Fruit fly (Drosophila melanogaster): ENCODE data around the gene Cyp4d2.

The Cyp4d2 gene

dm6 chrX:2141854-2142216, 34.0 kb upstream of the Cyp4d2 start:
- no peak for TF ChIP-seq Dll (optimal IDR thresholded peaks at IDR 0.05)
- TF ChIP-seq CG8478 (optimal IDR thresholded peaks at IDR 0.05): no peak

dm6 chrX:2142275-2142934, 33.4 kb upstream of the Cyp4d2 start:
- TF ChIP-seq usp (GFP tag; optimal IDR thresholded peaks at IDR 0.05): no peak
- TF ChIP-seq psq (optimal IDR thresholded peaks at IDR 0.05): no peak

DNA sequence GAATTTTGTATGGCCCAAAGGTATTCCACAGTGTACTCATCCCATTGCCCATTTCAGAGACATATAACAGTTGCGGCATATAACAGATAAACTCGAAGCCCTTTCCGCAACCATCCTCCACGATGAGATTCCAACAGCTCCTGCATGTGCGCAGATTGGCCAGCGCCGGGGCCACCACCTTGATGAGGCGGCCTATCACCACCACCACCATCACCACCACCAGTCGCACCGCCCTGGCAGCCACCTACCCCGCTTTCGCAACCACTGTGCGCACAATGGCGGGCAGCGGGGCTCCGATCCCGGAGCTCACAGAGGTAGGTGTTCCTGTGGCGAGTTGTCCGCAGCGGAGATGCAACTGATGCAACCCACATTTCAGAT, 32.9 kb upstream of the Cyp4d2 start:
- TF ChIP-seq EcR (GFP tag; optimal IDR thresholded peaks at IDR 0.05) (no peak), Dll (optimal IDR thresholded peaks at IDR 0.05) (no peak), psq (optimal IDR thresholded peaks at IDR 0.05) (no peak), CG8478 (optimal IDR thresholded peaks at IDR 0.05) (no peak), usp (GFP tag; optimal IDR thresholded peaks at IDR 0.05) (no peak), pan (optimal IDR thresholded peaks at IDR 0.05) (no peak)

DNA sequence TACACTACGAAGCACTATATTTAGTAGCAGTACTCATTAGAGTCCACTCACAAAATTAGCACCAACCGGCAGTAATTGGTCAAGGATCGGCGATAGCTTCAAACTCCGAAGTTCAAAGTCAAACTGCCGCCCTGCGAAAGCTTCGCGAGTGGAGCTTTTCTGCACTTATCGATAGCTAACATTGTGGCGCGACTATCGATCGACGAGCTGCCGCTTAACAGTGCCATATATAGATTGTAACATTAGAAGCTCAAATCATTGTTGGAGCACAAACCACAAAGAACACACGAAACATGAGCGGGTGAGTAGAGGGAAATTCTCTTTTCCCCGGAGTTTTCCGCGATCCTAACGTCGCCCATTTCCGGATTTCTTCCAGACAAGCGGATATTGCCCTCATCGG, 30.7 kb upstream of the Cyp4d2 start, which contains the start of gene Pgd:
Gene Pgd, plus strand, starts transcription at position 23 of the 400 bp plus-strand sequence.
- no peak for TF ChIP-seq pan (optimal IDR thresholded peaks at IDR 0.05)
- TF ChIP-seq Dll (optimal IDR thresholded peaks at IDR 0.05): no peak
- TF ChIP-seq CG8478 (optimal IDR thresholded peaks at IDR 0.05): no peak
- TF ChIP-seq usp (GFP tag; optimal IDR thresholded peaks at IDR 0.05): no peak
- TF ChIP-seq psq (optimal IDR thresholded peaks at IDR 0.05): no peak
- no peak for TF ChIP-seq EcR (GFP tag; optimal IDR thresholded peaks at IDR 0.05)

dm6 chrX:2145690-2146470, 29.9 kb upstream of the Cyp4d2 start:
- TF ChIP-seq usp (GFP tag; optimal IDR thresholded peaks at IDR 0.05): no peak
- no peak for TF ChIP-seq psq (optimal IDR thresholded peaks at IDR 0.05)
- TF ChIP-seq EcR (GFP tag; optimal IDR thresholded peaks at IDR 0.05): no peak
- TF ChIP-seq Dll (optimal IDR thresholded peaks at IDR 0.05): no peak
- no peak for TF ChIP-seq pan (optimal IDR thresholded peaks at IDR 0.05)
- TF ChIP-seq CG8478 (optimal IDR thresholded peaks at IDR 0.05): no peak

dm6 chrX:2146574-2146973, 29.2 kb upstream of the Cyp4d2 start:
- TF ChIP-seq psq (optimal IDR thresholded peaks at IDR 0.05) (no peak), Dll (optimal IDR thresholded peaks at IDR 0.05) (no peak), pan (optimal IDR thresholded peaks at IDR 0.05) (no peak), CG8478 (optimal IDR thresholded peaks at IDR 0.05) (no peak), usp (GFP tag; optimal IDR thresholded peaks at IDR 0.05) (no peak), EcR (GFP tag; optimal IDR thresholded peaks at IDR 0.05) (no peak)

DNA sequence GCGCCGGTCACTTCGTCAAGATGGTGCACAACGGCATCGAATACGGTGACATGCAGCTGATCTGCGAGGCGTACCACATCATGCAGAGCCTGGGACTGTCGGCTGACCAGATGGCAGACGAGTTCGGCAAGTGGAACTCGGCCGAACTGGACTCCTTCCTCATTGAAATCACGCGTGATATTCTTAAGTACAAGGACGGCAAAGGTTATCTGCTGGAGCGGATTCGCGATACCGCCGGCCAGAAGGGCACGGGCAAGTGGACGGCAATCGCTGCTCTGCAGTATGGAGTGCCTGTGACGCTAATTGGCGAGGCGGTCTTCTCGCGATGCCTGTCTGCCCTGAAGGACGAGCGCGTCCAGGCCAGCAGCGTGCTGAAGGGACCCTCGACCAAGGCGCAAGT, 28.3 kb upstream of the Cyp4d2 start:
- TF ChIP-seq usp (GFP tag; optimal IDR thresholded peaks at IDR 0.05) (no peak), psq (optimal IDR thresholded peaks at IDR 0.05) (no peak), pan (optimal IDR thresholded peaks at IDR 0.05) (no peak), Dll (optimal IDR thresholded peaks at IDR 0.05) (no peak), EcR (GFP tag; optimal IDR thresholded peaks at IDR 0.05) (no peak), CG8478 (optimal IDR thresholded peaks at IDR 0.05) (no peak)

DNA sequence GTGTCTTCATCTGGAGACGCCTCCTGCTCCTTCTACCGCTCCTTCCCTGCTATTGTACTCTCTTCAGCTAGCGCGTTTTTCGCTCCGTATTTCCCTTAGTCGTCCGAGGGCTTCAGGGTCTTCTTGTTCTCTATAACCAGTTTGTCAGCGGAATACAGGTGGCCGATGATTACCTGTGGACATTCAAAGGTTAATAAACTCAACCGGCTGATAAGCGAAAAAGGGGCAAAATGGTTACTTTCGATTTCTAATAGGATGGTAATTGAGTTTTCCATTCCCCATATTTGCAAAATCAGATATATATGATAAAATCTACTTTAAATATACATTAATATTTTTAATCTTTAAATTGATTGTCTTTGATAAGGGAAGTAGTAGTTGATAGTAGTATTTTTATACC, 27.1 kb upstream of the Cyp4d2 start:
- TF ChIP-seq psq (optimal IDR thresholded peaks at IDR 0.05) (no peak), usp (GFP tag; optimal IDR thresholded peaks at IDR 0.05) (no peak), Dll (optimal IDR thresholded peaks at IDR 0.05) (no peak), EcR (GFP tag; optimal IDR thresholded peaks at IDR 0.05) (no peak), pan (optimal IDR thresholded peaks at IDR 0.05) (no peak), CG8478 (optimal IDR thresholded peaks at IDR 0.05) (no peak)

DNA sequence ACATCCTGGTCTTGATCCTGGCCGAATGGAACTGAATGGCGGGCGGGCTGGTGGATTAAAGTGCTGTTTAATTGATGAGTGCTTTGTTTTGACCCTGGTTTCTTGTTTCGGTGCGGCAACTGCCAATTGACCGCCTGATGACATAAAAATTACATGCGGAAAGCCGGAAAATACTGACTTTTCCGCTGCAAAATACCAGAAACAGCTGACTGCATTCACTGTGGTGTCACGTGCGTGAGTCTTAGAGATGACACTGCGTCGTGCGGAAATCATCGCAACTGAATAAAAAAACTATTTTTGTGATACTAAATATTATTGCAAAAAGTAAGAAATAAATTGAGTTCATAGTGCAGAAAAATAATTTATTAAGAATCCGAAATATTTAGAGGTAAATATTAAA, 26.3 kb upstream of the Cyp4d2 start, which contains the start of gene bcn92:
Gene bcn92, minus strand, starts transcription at position 170 of the 400 bp plus-strand sequence.
- TF ChIP-seq Dll (optimal IDR thresholded peaks at IDR 0.05): no peak
- TF ChIP-seq CG8478 (optimal IDR thresholded peaks at IDR 0.05): no peak
- TF ChIP-seq psq (optimal IDR thresholded peaks at IDR 0.05): no peak
- TF ChIP-seq usp (GFP tag; optimal IDR thresholded peaks at IDR 0.05): no peak
- TF ChIP-seq pan (optimal IDR thresholded peaks at IDR 0.05): no peak
- no peak for TF ChIP-seq EcR (GFP tag; optimal IDR thresholded peaks at IDR 0.05)

DNA sequence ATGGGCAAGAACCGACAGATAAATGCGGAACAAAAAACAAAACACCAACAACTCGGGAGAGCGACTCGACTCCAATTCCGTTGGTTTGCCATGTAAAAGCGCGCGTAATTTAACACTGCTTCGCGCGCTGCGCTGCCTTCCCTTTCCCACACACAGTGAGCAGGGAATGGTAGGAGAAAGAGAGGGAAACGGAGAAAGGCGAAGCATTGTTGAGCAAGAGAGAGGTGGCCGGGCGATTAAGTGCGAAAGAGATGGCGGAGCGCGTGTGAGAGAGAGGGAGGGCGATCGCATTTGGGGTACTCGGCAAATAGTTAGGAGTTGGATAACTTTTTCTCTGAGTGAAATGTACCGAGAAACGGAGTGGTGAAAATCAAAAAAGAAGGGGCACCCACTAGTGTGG, 19.9 kb upstream of the Cyp4d2 start:
- TF ChIP-seq pan (optimal IDR thresholded peaks at IDR 0.05): no peak
- TF ChIP-seq usp (GFP tag; optimal IDR thresholded peaks at IDR 0.05): no peak
- TF ChIP-seq CG8478 (optimal IDR thresholded peaks at IDR 0.05): peak; percentile 66
- TF ChIP-seq Dll (optimal IDR thresholded peaks at IDR 0.05): peak; percentile 74

DNA sequence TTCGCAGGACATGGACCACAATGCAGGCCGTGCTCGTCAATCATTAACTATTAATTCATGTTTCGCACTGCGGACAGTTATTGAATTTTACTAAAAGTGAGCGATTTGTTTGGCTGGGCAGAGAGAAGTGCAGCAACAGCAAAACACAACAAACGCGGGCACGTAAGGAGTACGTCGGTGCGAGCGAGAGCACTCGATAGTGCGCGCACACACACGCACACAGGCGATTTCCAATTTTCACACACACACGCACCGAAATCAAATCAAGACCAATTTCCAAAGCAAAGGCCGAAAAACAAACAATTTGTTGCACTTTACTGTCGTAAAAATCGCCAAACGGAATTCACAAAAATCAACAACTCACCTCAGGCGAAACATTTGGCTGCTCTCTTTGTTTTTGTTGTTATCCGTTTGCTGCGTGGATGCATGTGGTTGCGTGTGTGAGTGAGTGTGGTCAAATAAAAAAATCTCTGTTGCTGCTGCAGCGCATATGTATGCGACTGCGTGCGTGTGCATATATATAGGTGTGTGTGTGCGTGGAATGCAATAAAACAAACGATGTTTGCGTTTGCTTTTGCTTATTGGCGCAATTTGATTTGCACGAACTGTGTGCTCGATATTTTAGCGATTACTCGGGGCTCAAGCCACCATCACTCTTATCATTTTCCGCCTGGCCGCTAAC, 17.7 kb upstream of the Cyp4d2 start:
- TF ChIP-seq psq (optimal IDR thresholded peaks at IDR 0.05) (no peak), Dll (optimal IDR thresholded peaks at IDR 0.05) (peak; percentile 25), CG8478 (optimal IDR thresholded peaks at IDR 0.05) (peak; percentile 95), pan (optimal IDR thresholded peaks at IDR 0.05) (no peak)

- TF ChIP-seq Dll (optimal IDR thresholded peaks at IDR 0.05) (no peak), CG8478 (optimal IDR thresholded peaks at IDR 0.05) (no peak), psq (optimal IDR thresholded peaks at IDR 0.05) (no peak), usp (GFP tag; optimal IDR thresholded peaks at IDR 0.05) (no peak), EcR (GFP tag; optimal IDR thresholded peaks at IDR 0.05) (no peak), pan (optimal IDR thresholded peaks at IDR 0.05) (no peak)
Measured at dm6 chrX:2158668-2159163, 17.1 kb upstream of the Cyp4d2 start, which contains the start of gene wapl. wapl (minus strand) TSS chrX:2158983.

Data from whole organism.